Fruit fly (Drosophila melanogaster) whole organism: ENCODE measurements around the gene ftz-f1.

ENCODE experiments used
- CG8478 ChIP-seq: fragments of >200 bp; optimal IDR thresholded peaks from 2 replicates; lab custom pipeline; 2018; ENCODE audit warnings: inconsistent platforms
- EcR ChIP-seq, 2 experiments: fragments of >200 bp; optimal IDR thresholded peaks; 2 replicates each; lab custom pipeline; 2017; ENCODE audit warnings: missing biosample characterization in 2 of 2, missing genetic modification characterization in 2 of 2, missing genetic modification reagents in 2 of 2
- psq ChIP-seq: fragments of >200 bp; optimal IDR thresholded peaks from 2 replicates; lab custom pipeline; 2017

DNA sequence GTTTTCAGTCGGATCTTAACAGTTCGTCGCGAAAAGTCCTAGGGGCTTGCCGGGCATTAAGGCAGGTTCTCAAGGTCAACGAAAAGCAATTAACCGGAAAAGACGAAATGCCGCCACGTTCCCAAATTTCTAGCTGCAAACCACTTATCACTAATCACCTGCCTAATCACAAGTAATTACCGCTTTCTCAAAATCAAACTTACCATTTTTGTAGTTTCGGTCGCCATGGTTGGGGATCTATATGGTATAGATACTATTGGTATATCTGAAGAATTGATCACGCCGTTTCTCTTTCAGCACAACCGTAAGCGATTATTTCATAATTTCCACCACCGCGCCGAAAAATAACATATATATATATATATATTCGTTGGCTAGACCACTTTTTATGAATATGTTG is 44.7 kb upstream of the ftz-f1 start:
- TF ChIP-seq CG8478: no peak
- TF ChIP-seq EcR (GFP tag; optimal IDR thresholded peaks at IDR 0.05; lab: Kevin White, UChicago): no peak
- TF ChIP-seq psq (lab: Kevin White, UChicago): no peak
